Worm (Caenorhabditis elegans) whole organism, L1 larva: Measurements from ENCODE around the gene Y38E10A.33.
A peak's percentile ranks its signal among the peaks of the same experiment; 100 is the strongest.

ENCODE experiments used
- C04F5.9 ChIP-seq: sonication (generic microtip); optimal IDR thresholded peaks from 2 replicates; lab custom pipeline; 2016; ENCODE audit warnings: missing genetic modification characterization, missing compliant biosample characterization
- C34B4.2 ChIP-seq: sonication (generic microtip); optimal IDR thresholded peaks from 2 replicates; lab custom pipeline; 2017; ENCODE audit warnings: mild to moderate bottlenecking, missing genetic modification characterization, missing compliant biosample characterization
- F16B12.6 ChIP-seq: fragments of 150-350 bp; optimal IDR thresholded peaks from 2 replicates; lab custom pipeline; 2014; ENCODE audit warnings: missing biosample characterization, missing genetic modification characterization
- aha-1 ChIP-seq: fragments of 150-350 bp; optimal IDR thresholded peaks from 2 replicates; lab custom pipeline; 2014; ENCODE audit warnings: missing biosample characterization, missing genetic modification characterization
- alr-1 ChIP-seq: fragments of 200-800 bp; sonication (Bioruptor generic); optimal IDR thresholded peaks from 2 replicates; lab custom pipeline; 2018; ENCODE audit warnings: borderline replicate concordance, mild to moderate bottlenecking, missing genetic modification characterization, missing compliant biosample characterization
- ama-1 ChIP-seq: fragments of 150-350 bp; optimal IDR thresholded peaks from 2 replicates; lab custom pipeline; 2014
- blmp-1 ChIP-seq: fragments of 150-350 bp; optimal IDR thresholded peaks from 2 replicates; lab custom pipeline; 2014; ENCODE audit warnings: missing biosample characterization, missing genetic modification characterization
- ceh-63 ChIP-seq: fragments of 200-800 bp; sonication (Bioruptor generic); optimal IDR thresholded peaks from 2 replicates; lab custom pipeline; 2018; ENCODE audit warnings: mild to moderate bottlenecking, missing genetic modification characterization, missing compliant biosample characterization
- ceh-8 ChIP-seq: fragments of 200-800 bp; sonication (Bioruptor generic); optimal IDR thresholded peaks from 2 replicates; lab custom pipeline; 2018; ENCODE audit warnings: mild to moderate bottlenecking, missing genetic modification characterization, moderate library complexity, missing compliant biosample characterization
- ceh-90 ChIP-seq: sonication (generic microtip); optimal IDR thresholded peaks from 2 replicates; lab custom pipeline; 2016; ENCODE audit warnings: missing genetic modification characterization, missing compliant biosample characterization
- dsc-1 ChIP-seq: sonication (generic microtip); optimal IDR thresholded peaks from 2 replicates; lab custom pipeline; 2016; ENCODE audit warnings: mild to moderate bottlenecking, missing genetic modification characterization, missing compliant biosample characterization
- efl-1 ChIP-seq, 4 experiments: fragments of 150-350 bp; optimal IDR thresholded peaks in 3 of 4; peaks in 1 of 4; 1 replicate in 1 of 4; 2 replicates in 3 of 4; lab custom pipeline; 2014; ENCODE audit warnings: missing biosample characterization in 2 of 4, missing genetic modification characterization in 2 of 4, missing genetic modification reagents in 2 of 4
- egl-13 ChIP-seq: sonication (generic microtip); optimal IDR thresholded peaks from 2 replicates; lab custom pipeline; 2016; ENCODE audit warnings: missing genotype, missing genetic modification reagents, missing genetic modification characterization, missing compliant biosample characterization
- elt-3 ChIP-seq, 6 experiments: fragments of 150-350 bp in 1 of 6; sonication (generic microtip); optimal IDR thresholded peaks; 2 replicates each; lab custom pipeline; 2017 to 2018; ENCODE audit warnings: missing biosample characterization in 6 of 6, missing genetic modification characterization in 6 of 6, inconsistent platforms in 1 of 6
- fkh-4 ChIP-seq: sonication (generic microtip); optimal IDR thresholded peaks from 2 replicates; lab custom pipeline; 2016; ENCODE audit warnings: missing compliant biosample characterization, missing genetic modification characterization, borderline replicate concordance
- fkh-8 ChIP-seq: sonication (generic microtip); optimal IDR thresholded peaks from 2 replicates; lab custom pipeline; 2016; ENCODE audit warnings: mild to moderate bottlenecking, missing genetic modification characterization, missing compliant biosample characterization
- fos-1 ChIP-seq: fragments of 150-350 bp; optimal IDR thresholded peaks from 2 replicates; lab custom pipeline; 2014; ENCODE audit warnings: missing biosample characterization, missing genetic modification characterization
- hlh-4 ChIP-seq: sonication (generic microtip); optimal IDR thresholded peaks from 2 replicates; lab custom pipeline; 2016; ENCODE audit warnings: mild to moderate bottlenecking, missing genetic modification characterization, missing compliant biosample characterization
- hpl-2 ChIP-seq: fragments of 150-350 bp; optimal IDR thresholded peaks from 2 replicates; lab custom pipeline; 2014; ENCODE audit warnings: missing biosample characterization, missing genetic modification reagents, missing genetic modification characterization
- irx-1 ChIP-seq: sonication (generic microtip); optimal IDR thresholded peaks from 2 replicates; lab custom pipeline; 2016; ENCODE audit warnings: missing genetic modification characterization, missing compliant biosample characterization
- isw-1 ChIP-seq: fragments of 200-800 bp; sonication (Bioruptor generic); IDR thresholded peaks from 2 replicates; pipeline ENCODE4 v1.3.6; 2022; ENCODE audit warnings: missing genetic modification characterization, missing compliant biosample characterization
- lin-13 ChIP-seq: fragments of 150-350 bp; optimal IDR thresholded peaks from 2 replicates; lab custom pipeline; 2014; ENCODE audit warnings: missing biosample characterization, missing genetic modification reagents, missing genetic modification characterization
- lir-3 ChIP-seq: sonication (generic microtip); optimal IDR thresholded peaks from 2 replicates; lab custom pipeline; 2016; ENCODE audit warnings: mild to moderate bottlenecking, missing genetic modification characterization, moderate library complexity, missing compliant biosample characterization; ENCODE audit not compliant: poor library complexity
- mab-9 ChIP-seq: fragments of 200-800 bp; sonication (Bioruptor generic); IDR thresholded peaks from 2 replicates; pipeline ENCODE4 v1.3.6; 2022; ENCODE audit warnings: missing genetic modification reagents, missing genetic modification characterization, missing compliant biosample characterization
- mef-2 ChIP-seq: fragments of 150-350 bp; optimal IDR thresholded peaks from 2 replicates; lab custom pipeline; 2014; ENCODE audit warnings: missing biosample characterization, missing genetic modification characterization
- mep-1 ChIP-seq: fragments of 150-350 bp; optimal IDR thresholded peaks from 2 replicates; lab custom pipeline; 2014; ENCODE audit warnings: missing biosample characterization, missing genetic modification characterization
- nhr-12 ChIP-seq: sonication (generic microtip); optimal IDR thresholded peaks from 2 replicates; lab custom pipeline; 2017; ENCODE audit warnings: missing biosample characterization, missing genetic modification characterization
- nhr-20 ChIP-seq: sonication (generic microtip); optimal IDR thresholded peaks from 2 replicates; lab custom pipeline; 2016; ENCODE audit warnings: mild to moderate bottlenecking, missing genetic modification characterization, missing compliant biosample characterization
- nhr-237 ChIP-seq: fragments of 150-350 bp; optimal IDR thresholded peaks from 2 replicates; lab custom pipeline; 2014; ENCODE audit warnings: missing biosample characterization, missing genetic modification characterization
- nhr-28 ChIP-seq: fragments of 150-350 bp; optimal IDR thresholded peaks from 2 replicates; lab custom pipeline; 2014; ENCODE audit warnings: missing biosample characterization, missing genetic modification characterization
- nhr-76 ChIP-seq: sonication (generic microtip); optimal IDR thresholded peaks from 2 replicates; lab custom pipeline; 2017; ENCODE audit warnings: missing biosample characterization, missing genetic modification characterization
- nhr-77 ChIP-seq: fragments of 150-350 bp; optimal IDR thresholded peaks from 2 replicates; lab custom pipeline; 2014; ENCODE audit warnings: missing biosample characterization, missing genetic modification characterization
- nhr-90 ChIP-seq: sonication (generic microtip); optimal IDR thresholded peaks from 2 replicates; lab custom pipeline; 2016; ENCODE audit warnings: mild to moderate bottlenecking, missing genetic modification characterization, missing compliant biosample characterization; ENCODE audit not compliant: poor library complexity
- pax-3 ChIP-seq: fragments of 200-800 bp; sonication (Bioruptor generic); optimal IDR thresholded peaks from 2 replicates; lab custom pipeline; 2018; ENCODE audit warnings: mild to moderate bottlenecking, missing genetic modification characterization, moderate library complexity, missing compliant biosample characterization
- pqm-1 ChIP-seq: sonication (generic microtip); optimal IDR thresholded peaks from 3 replicates; lab custom pipeline; 2017; ENCODE audit warnings: missing biosample characterization, missing genetic modification characterization
- skn-1 ChIP-seq: fragments of 150-350 bp; optimal IDR thresholded peaks from 2 replicates; lab custom pipeline; 2014; ENCODE audit warnings: missing biosample characterization, missing genetic modification characterization
- sox-4 ChIP-seq: sonication (generic microtip); optimal IDR thresholded peaks from 2 replicates; lab custom pipeline; 2016; ENCODE audit warnings: missing genetic modification characterization, missing compliant biosample characterization
- sptf-1 ChIP-seq: fragments of 150-350 bp; optimal IDR thresholded peaks from 2 replicates; lab custom pipeline; 2014; ENCODE audit warnings: missing biosample characterization, missing genetic modification characterization
- swsn-7 ChIP-seq: sonication (generic microtip); optimal IDR thresholded peaks from 2 replicates; lab custom pipeline; 2016; ENCODE audit warnings: missing genetic modification characterization, missing compliant biosample characterization
- tbx-2 ChIP-seq: sonication (generic microtip); optimal IDR thresholded peaks from 2 replicates; lab custom pipeline; 2016; ENCODE audit warnings: missing genetic modification characterization, missing compliant biosample characterization
- tlp-1 ChIP-seq: fragments of 150-350 bp; optimal IDR thresholded peaks from 2 replicates; lab custom pipeline; 2014; ENCODE audit warnings: missing biosample characterization, missing genetic modification characterization
- unc-98 ChIP-seq: fragments of 200-800 bp; sonication (Bioruptor generic); IDR thresholded peaks from 2 replicates; pipeline ENCODE4 v1.3.6; 2022; ENCODE audit warnings: missing genetic modification characterization, missing compliant biosample characterization
- vab-15 ChIP-seq: sonication (generic microtip); optimal IDR thresholded peaks from 2 replicates; lab custom pipeline; 2017; ENCODE audit warnings: missing genotype, mild to moderate bottlenecking, missing genetic modification characterization, missing compliant biosample characterization
- xbp-1 ChIP-seq: sonication (generic microtip); optimal IDR thresholded peaks from 2 replicates; lab custom pipeline; 2016; ENCODE audit warnings: missing genetic modification characterization, missing compliant biosample characterization
- zip-4 ChIP-seq: fragments of 200-800 bp; sonication (Bioruptor generic); optimal IDR thresholded peaks from 2 replicates; lab custom pipeline; 2018; ENCODE audit warnings: mild to moderate bottlenecking, missing genetic modification characterization, moderate library complexity, missing compliant biosample characterization
- ztf-11 ChIP-seq, 2 experiments: sonication (generic microtip); optimal IDR thresholded peaks; 2 replicates each; lab custom pipeline; 2016 to 2017; ENCODE audit warnings: missing genetic modification characterization in 2 of 2, missing biosample characterization in 1 of 2, missing compliant biosample characterization in 1 of 2
- ztf-4 ChIP-seq: fragments of 150-350 bp; optimal IDR thresholded peaks from 2 replicates; lab custom pipeline; 2014; ENCODE audit warnings: missing biosample characterization, missing genetic modification characterization

Y38E10A.33 gene

DNA sequence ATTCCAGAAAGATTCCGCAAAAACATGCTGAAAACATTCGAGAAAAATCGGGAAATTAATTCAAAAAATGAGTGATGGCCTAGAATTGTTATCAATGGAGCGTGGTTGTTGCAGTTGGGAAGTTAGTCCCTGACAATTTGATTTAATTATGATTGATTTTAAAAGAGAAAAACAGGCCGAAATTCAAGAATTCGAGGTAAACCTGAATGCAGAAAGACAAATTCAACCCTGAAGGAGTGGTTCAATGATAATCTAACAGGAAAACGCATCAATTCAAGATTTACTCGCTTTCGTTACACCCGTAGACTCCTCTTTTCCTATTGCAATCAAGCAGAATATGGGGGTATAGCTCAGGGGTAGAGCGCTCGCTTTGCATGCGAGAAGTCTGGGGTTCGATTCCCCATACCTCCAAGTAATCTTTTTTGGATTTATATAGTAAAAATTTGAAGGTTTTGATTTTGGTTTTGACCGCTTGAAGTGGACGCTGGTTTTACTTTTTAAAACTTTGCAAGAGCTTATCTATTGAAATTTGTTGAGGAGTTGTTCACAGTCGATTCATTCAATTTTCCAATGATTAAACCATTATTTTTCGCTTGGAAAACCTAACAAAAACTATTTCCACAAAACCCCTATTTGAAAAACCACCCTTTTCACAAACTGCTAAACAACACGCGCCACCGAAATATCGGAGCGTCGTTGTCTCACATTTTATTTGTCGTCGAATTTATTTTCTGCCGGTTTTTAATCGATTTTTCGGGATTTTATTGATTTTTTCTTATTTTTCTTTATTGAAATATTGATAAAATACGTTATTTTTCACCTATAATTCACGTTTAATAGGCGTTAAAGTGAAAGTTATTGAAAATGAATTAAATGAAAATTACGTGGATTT lies 1.2 kb downstream of the Y38E10A.33 start (continued):
- TF ChIP-seq hpl-2 (GFP tag; lab: Kevin White, UChicago) (no peak), xbp-1 (tag; lab: Kevin White, UChicago) (peak; percentile 79), ceh-63 (GFP tag; lab: Kevin White, UChicago) (no peak), C04F5.9 (peak; percentile 22), mab-9 (GFP tag; lab: Robert Waterston, UW) (no peak), pqm-1 (no peak), mep-1 (peak; percentile 94), vab-15 (tag; lab: Kevin White, UChicago) (no peak), mef-2 (tag; lab: Kevin White, UChicago) (no peak), nhr-90 (tag; lab: Kevin White, UChicago) (peak; percentile 90), nhr-20 (peak; percentile 82), aha-1 (no peak), swsn-7 (tag; lab: Kevin White, UChicago) (peak; percentile 74), nhr-12 (tag; lab: Kevin White, UChicago) (no peak), egl-13 (tag; lab: Kevin White, UChicago) (peak; percentile 67), nhr-76 (tag; lab: Kevin White, UChicago) (no peak), dsc-1 (tag; lab: Kevin White, UChicago) (peak; percentile 87), nhr-77 (peak; percentile 26), alr-1 (tag; lab: Kevin White, UChicago) (no peak), efl-1 (optimal IDR thresholded peaks at IDR 0.05; lab: Kevin White, UChicago) (peak; percentile 75 to 88), efl-1 (GFP tag; optimal IDR thresholded peaks at IDR 0.05 in 1 of 2; lab: Kevin White, UChicago) (peak; percentile 89 to 99), ztf-4 (tag; lab: Kevin White, UChicago) (no peak), hlh-4 (tag; lab: Kevin White, UChicago) (no peak), irx-1 (tag; lab: Kevin White, UChicago) (peak; percentile 88), lir-3 (tag; lab: Kevin White, UChicago) (peak; percentile 92), ztf-11 (tag; optimal IDR thresholded peaks at IDR 0.05; lab: Kevin White, UChicago) (peak in 1 of 2 experiments; percentile 76), ceh-90 (tag; lab: Kevin White, UChicago) (peak; percentile 88), fkh-4 (tag; lab: Kevin White, UChicago) (peak; percentile 90), tlp-1 (tag; lab: Kevin White, UChicago) (no peak), sptf-1 (tag; lab: Kevin White, UChicago) (no peak), fos-1 (peak; percentile 68), elt-3 (tag; optimal IDR thresholded peaks at IDR 0.05; lab: Kevin White, UChicago) (peak in 3 of 6 experiments; percentile 17 to 47 (median 40)), unc-98 (GFP tag; lab: Robert Waterston, UW) (peak; percentile 75), blmp-1 (peak; percentile 39), lin-13 (peak; percentile 80), nhr-237 (tag; lab: Kevin White, UChicago) (peak; percentile 61), ama-1 (lab: Kevin White, UChicago) (no peak), isw-1 (GFP tag; lab: Robert Waterston, UW) (peak; percentile 69), zip-4 (GFP tag; lab: Kevin White, UChicago) (peak; percentile 8), ceh-8 (peak; percentile 6), tbx-2 (tag; lab: Kevin White, UChicago) (peak; percentile 85), pax-3 (tag; lab: Kevin White, UChicago) (peak; percentile 74), F16B12.6 (tag; lab: Kevin White, UChicago) (peak; percentile 43), C34B4.2 (tag; lab: Kevin White, UChicago) (no peak), sox-4 (tag; lab: Kevin White, UChicago) (peak; percentile 42), nhr-28 (tag; lab: Kevin White, UChicago) (no peak), fkh-8 (tag; lab: Kevin White, UChicago) (peak; percentile 78), skn-1 (peak; percentile 77)
